Fruit fly (Drosophila melanogaster) whole organism, embryonic: ENCODE results near the gene baf.

Source experiments
- Aef1 ChIP-seq: fragments of 200-800 bp; sonication (Bioruptor generic); IDR thresholded peaks from 3 replicates; pipeline ENCODE4 v1.3.6; 2022; ENCODE audit warnings: missing biosample characterization, missing genetic modification characterization
- Antp ChIP-seq: fragments of 200-800 bp; sonication (Bioruptor generic); optimal IDR thresholded peaks from 3 replicates; lab custom pipeline; 2016; ENCODE audit warnings: missing biosample characterization, missing genetic modification characterization
- CG10209 ChIP-seq: fragments of 200-800 bp; sonication (Bioruptor generic); optimal IDR thresholded peaks from 3 replicates; lab custom pipeline; 2017; ENCODE audit warnings: missing biosample characterization, mild to moderate bottlenecking, missing genetic modification characterization, missing genetic modification reagents
- CG1024 ChIP-seq: fragments of 200-800 bp; sonication (Bioruptor generic); IDR thresholded peaks from 2 replicates; pipeline ENCODE4 v1.3.6; 2022; ENCODE audit warnings: missing biosample characterization, missing genetic modification characterization
- CG10431 ChIP-seq: fragments of 200-800 bp; sonication (Bioruptor generic); optimal IDR thresholded peaks from 3 replicates; lab custom pipeline; 2018; ENCODE audit warnings: missing biosample characterization, mild to moderate bottlenecking, missing genetic modification characterization
- CG10959 ChIP-seq: fragments of 200-800 bp; sonication (Bioruptor generic); IDR thresholded peaks from 2 replicates; pipeline ENCODE4 v1.3.6; 2022; ENCODE audit warnings: missing biosample characterization, missing genetic modification characterization
- CG12236 ChIP-seq: fragments of 200-800 bp; sonication (Bioruptor generic); optimal IDR thresholded peaks from 2 replicates; lab custom pipeline; 2016; ENCODE audit warnings: missing biosample characterization, missing genetic modification characterization
- CG14014 ChIP-seq: fragments of 200-800 bp; sonication (Bioruptor generic); IDR thresholded peaks from 2 replicates; pipeline ENCODE4 v1.3.6; 2022; ENCODE audit warnings: missing biosample characterization, missing genetic modification characterization
- CG1647 ChIP-seq: fragments of 200-800 bp; sonication (Bioruptor generic); optimal IDR thresholded peaks from 3 replicates; lab custom pipeline; 2016; ENCODE audit warnings: missing biosample characterization, missing genetic modification characterization
- CG18011 ChIP-seq: fragments of 200-800 bp; sonication (Bioruptor generic); optimal IDR thresholded peaks from 2 replicates; lab custom pipeline; 2017; ENCODE audit warnings: missing biosample characterization, missing genetic modification characterization, mild to moderate bottlenecking, moderate library complexity, missing genotype
- CG18476 ChIP-seq: fragments of 200-800 bp; sonication (Bioruptor generic); optimal IDR thresholded peaks from 2 replicates; lab custom pipeline; 2016; ENCODE audit warnings: missing biosample characterization, mild to moderate bottlenecking, missing genetic modification characterization
- CG2712 ChIP-seq: fragments of 200-800 bp; optimal IDR thresholded peaks from 3 replicates; lab custom pipeline; 2019; ENCODE audit warnings: missing biosample characterization, mild to moderate bottlenecking, missing genetic modification characterization, moderate library complexity
- CG30020 ChIP-seq: fragments of 200-800 bp; optimal IDR thresholded peaks from 2 replicates; lab custom pipeline; 2019; ENCODE audit warnings: missing biosample characterization, mild to moderate bottlenecking, missing genetic modification characterization, moderate library complexity
- CG4360 ChIP-seq: fragments of 200-800 bp; sonication (Bioruptor generic); IDR thresholded peaks from 2 replicates; pipeline ENCODE4 v1.3.6; 2022; ENCODE audit warnings: missing biosample characterization, missing genetic modification characterization
- CG43689 ChIP-seq: fragments of 200-800 bp; sonication (Bioruptor generic); IDR thresholded peaks from 2 replicates; pipeline ENCODE4 v1.3.6; 2022; ENCODE audit warnings: missing biosample characterization, missing genetic modification characterization
- CG6813 ChIP-seq: fragments of 200-800 bp; sonication (Bioruptor generic); optimal IDR thresholded peaks from 2 replicates; lab custom pipeline; 2017; ENCODE audit warnings: missing biosample characterization, missing genetic modification characterization, mild to moderate bottlenecking, moderate library complexity, missing genetic modification reagents
- CG9215 ChIP-seq: fragments of 200-800 bp; sonication (Bioruptor generic); IDR thresholded peaks from 2 replicates; pipeline ENCODE4 v1.3.6; 2022; ENCODE audit warnings: missing biosample characterization, missing genetic modification characterization
- CHES-1-like ChIP-seq: fragments of 200-800 bp; sonication (Bioruptor generic); optimal IDR thresholded peaks from 2 replicates; lab custom pipeline; 2016; ENCODE audit warnings: missing biosample characterization, missing genetic modification characterization
- Camta ChIP-seq: fragments of 200-800 bp; sonication (Bioruptor generic); optimal IDR thresholded peaks from 2 replicates; lab custom pipeline; 2016; ENCODE audit warnings: missing biosample characterization, missing genetic modification characterization
- CkIIα-i1 ChIP-seq: fragments of 200-800 bp; sonication (Bioruptor generic); IDR thresholded peaks from 2 replicates; pipeline ENCODE4 v1.3.6; 2022; ENCODE audit warnings: missing biosample characterization, missing genetic modification characterization
- D ChIP-seq, 2 experiments: fragments of 200-800 bp in 1 of 2; fragments of >200 bp in 1 of 2; sonication (Bioruptor generic) in 1 of 2; optimal IDR thresholded peaks; 2 replicates in 1 of 2; 3 replicates in 1 of 2; lab custom pipeline; 2017; ENCODE audit warnings: mild to moderate bottlenecking in 1 of 2, missing biosample characterization in 1 of 2, missing genetic modification characterization in 1 of 2, missing genetic modification reagents in 1 of 2
- Doc3 ChIP-seq: fragments of 200-800 bp; sonication (Bioruptor generic); IDR thresholded peaks from 3 replicates; pipeline ENCODE4 v1.3.6; 2022; ENCODE audit warnings: missing biosample characterization, missing genetic modification characterization; ENCODE audit not compliant: partially characterized antibody
- H15 ChIP-seq: fragments of 200-800 bp; sonication (Bioruptor generic); IDR thresholded peaks from 3 replicates; pipeline ENCODE4 v1.3.6; 2022; ENCODE audit warnings: missing biosample characterization, missing genetic modification characterization
- HLH3B ChIP-seq: fragments of 200-800 bp; sonication (Bioruptor generic); IDR thresholded peaks from 2 replicates; pipeline ENCODE4 v1.3.6; 2022; ENCODE audit warnings: missing biosample characterization, missing genetic modification characterization
- Hand ChIP-seq: fragments of 200-800 bp; sonication (Bioruptor generic); optimal IDR thresholded peaks from 2 replicates; lab custom pipeline; 2017; ENCODE audit warnings: mild to moderate bottlenecking, missing biosample characterization, missing genetic modification reagents, missing genetic modification characterization
- NC2α ChIP-seq: fragments of 200-800 bp; sonication (Bioruptor generic); optimal IDR thresholded peaks from 2 replicates; lab custom pipeline; 2016; ENCODE audit warnings: missing biosample characterization, missing genetic modification characterization
- NC2β ChIP-seq: fragments of 200-800 bp; sonication (Bioruptor generic); optimal IDR thresholded peaks from 2 replicates; lab custom pipeline; 2016; ENCODE audit warnings: missing biosample characterization, missing genetic modification characterization
- Oli ChIP-seq: fragments of 200-800 bp; sonication (Bioruptor generic); optimal IDR thresholded peaks from 2 replicates; lab custom pipeline; 2018; ENCODE audit warnings: missing biosample characterization, mild to moderate bottlenecking, missing genetic modification characterization, moderate library complexity
- PHDP ChIP-seq: fragments of 200-800 bp; sonication (Bioruptor generic); optimal IDR thresholded peaks from 3 replicates; lab custom pipeline; 2018; ENCODE audit warnings: missing biosample characterization, mild to moderate bottlenecking, missing genetic modification characterization, moderate library complexity
- Scr ChIP-seq: fragments of 200-800 bp; sonication (Bioruptor generic); IDR thresholded peaks from 2 replicates; pipeline ENCODE4 v1.3.6; 2022; ENCODE audit warnings: missing biosample characterization, missing genetic modification characterization; ENCODE audit not compliant: partially characterized antibody
- Taf1 ChIP-seq: fragments of 200-800 bp; sonication (Bioruptor generic); IDR thresholded peaks from 2 replicates; pipeline ENCODE4 v1.3.6; 2022; ENCODE audit warnings: missing biosample characterization, missing genetic modification characterization
- YL-1 ChIP-seq: fragments of 200-800 bp; sonication (Bioruptor generic); optimal IDR thresholded peaks from 3 replicates; lab custom pipeline; 2017; ENCODE audit warnings: missing biosample characterization, mild to moderate bottlenecking, missing genetic modification characterization
- bbx ChIP-seq: fragments of 200-800 bp; sonication (Bioruptor generic); IDR thresholded peaks from 2 replicates; pipeline ENCODE4 v1.3.6; 2022; ENCODE audit warnings: missing biosample characterization, missing genetic modification characterization; ENCODE audit not compliant: partially characterized antibody
- chif ChIP-seq, 2 experiments: fragments of 200-800 bp; sonication (Bioruptor generic); optimal IDR thresholded peaks; 3 replicates each; lab custom pipeline; 2016; ENCODE audit warnings: missing biosample characterization in 2 of 2, missing genetic modification characterization in 2 of 2
- dati ChIP-seq: fragments of 200-800 bp; sonication (Bioruptor generic); IDR thresholded peaks from 2 replicates; pipeline ENCODE4 v1.3.6; 2022; ENCODE audit warnings: missing biosample characterization, missing genetic modification characterization
- eve ChIP-seq, 2 experiments: fragments of >200 bp; optimal IDR thresholded peaks; 2 replicates each; lab custom pipeline; 2017; ENCODE audit warnings: missing biosample characterization in 2 of 2, missing genetic modification characterization in 2 of 2
- gce ChIP-seq: fragments of 200-800 bp; sonication (Bioruptor generic); IDR thresholded peaks from 3 replicates; pipeline ENCODE4 v1.3.6; 2022; ENCODE audit warnings: missing biosample characterization, missing genetic modification characterization
- gcm2 ChIP-seq: fragments of 200-800 bp; sonication (Bioruptor generic); optimal IDR thresholded peaks from 2 replicates; lab custom pipeline; 2016; ENCODE audit warnings: missing biosample characterization, missing genetic modification characterization
- grn ChIP-seq: fragments of 200-800 bp; sonication (Bioruptor generic); optimal IDR thresholded peaks from 3 replicates; lab custom pipeline; 2017; ENCODE audit warnings: missing biosample characterization, missing genetic modification characterization
- h ChIP-seq: fragments of >200 bp; optimal IDR thresholded peaks from 2 replicates; lab custom pipeline; 2017
- hb ChIP-seq: fragments of 200-800 bp; sonication (Bioruptor generic); IDR thresholded peaks from 3 replicates; pipeline ENCODE4 v1.3.6; 2022; ENCODE audit warnings: missing biosample characterization, missing genetic modification characterization; ENCODE audit not compliant: partially characterized antibody
- hkb ChIP-seq, 2 experiments: fragments of 200-800 bp in 1 of 2; fragments of >200 bp in 1 of 2; sonication (Bioruptor generic) in 1 of 2; IDR thresholded peaks in 1 of 2; optimal IDR thresholded peaks in 1 of 2; 2 replicates each; pipeline versions ENCODE4 v1.3.6 to Lab custom; 2017 to 2022; ENCODE audit warnings: missing biosample characterization in 1 of 2, missing genetic modification characterization in 1 of 2
- jing ChIP-seq: fragments of 200-800 bp; sonication (Bioruptor generic); optimal IDR thresholded peaks from 2 replicates; lab custom pipeline; 2018; ENCODE audit warnings: missing biosample characterization, mild to moderate bottlenecking, missing genetic modification characterization
- kni ChIP-seq: fragments of 200-800 bp; sonication (Bioruptor generic); optimal IDR thresholded peaks from 3 replicates; lab custom pipeline; 2017; ENCODE audit warnings: mild to moderate bottlenecking, missing biosample characterization, missing genetic modification reagents, missing genetic modification characterization
- nau ChIP-seq: fragments of 200-800 bp; sonication (Bioruptor generic); optimal IDR thresholded peaks from 3 replicates; lab custom pipeline; 2017; ENCODE audit warnings: missing biosample characterization, mild to moderate bottlenecking, missing genetic modification characterization, missing genetic modification reagents
- pb ChIP-seq: fragments of 200-800 bp; sonication (Bioruptor generic); optimal IDR thresholded peaks from 3 replicates; lab custom pipeline; 2016; ENCODE audit warnings: missing biosample characterization, missing genetic modification characterization
- pfk ChIP-seq: fragments of 200-800 bp; sonication (Bioruptor generic); optimal IDR thresholded peaks from 2 replicates; lab custom pipeline; 2018; ENCODE audit warnings: missing biosample characterization, mild to moderate bottlenecking, missing genetic modification characterization, moderate library complexity
- ssp ChIP-seq: fragments of 200-800 bp; sonication (Bioruptor generic); IDR thresholded peaks from 2 replicates; pipeline ENCODE4 v1.3.6; 2022; ENCODE audit warnings: missing biosample characterization, missing genetic modification characterization
- ttk ChIP-seq: fragments of 200-800 bp; sonication (Bioruptor generic); IDR thresholded peaks from 2 replicates; pipeline ENCODE4 v2.1.2; 2022; ENCODE audit warnings: missing biosample characterization, missing genetic modification characterization
- vnd ChIP-seq: fragments of 200-800 bp; sonication (Bioruptor generic); IDR thresholded peaks from 3 replicates; pipeline ENCODE4 v1.3.6; 2022; ENCODE audit warnings: missing biosample characterization, missing genetic modification characterization; ENCODE audit not compliant: partially characterized antibody

baf gene

dm6 chr2L:8029160-8029852 is at the start of gene baf (continued):
- no peak for TF ChIP-seq CHES-1-like
- TF ChIP-seq gce, result no peak
- TF ChIP-seq CG30020 (tag; lab: Kevin White, UChicago), result peak; percentile 1
- TF ChIP-seq CG18476 (GFP tag; lab: Kevin White, UChicago), result no peak
- no peak for TF ChIP-seq CG1647 (GFP tag; lab: Kevin White, UChicago)
- TF ChIP-seq Doc3, result no peak
- TF ChIP-seq chif (GFP tag; optimal IDR thresholded peaks at IDR 0.05; lab: Kevin White, UChicago), result no peak
- TF ChIP-seq gcm2, result no peak
- no peak for TF ChIP-seq grn
- TF ChIP-seq ttk, result no peak
- no peak for TF ChIP-seq NC2β (GFP tag; lab: Kevin White, UChicago)
- TF ChIP-seq CG43689, result no peak
- TF ChIP-seq Hand (GFP tag; lab: Kevin White, UChicago), result no peak
- TF ChIP-seq NC2α, result no peak
- peak; percentile 42 for TF ChIP-seq D (optimal IDR thresholded peaks at IDR 0.05; lab: Kevin White, UChicago)
- TF ChIP-seq D (GFP tag; optimal IDR thresholded peaks at IDR 0.05; lab: Kevin White, UChicago), result no peak
- no peak for TF ChIP-seq Taf1 (GFP tag; lab: Robert Waterston, UW)
- TF ChIP-seq CG10959 (GFP tag; lab: Robert Waterston, UW), result no peak
- no peak for TF ChIP-seq Antp (GFP tag; lab: Kevin White, UChicago)
- no peak for TF ChIP-seq CG14014
- TF ChIP-seq pb (GFP tag; lab: Kevin White, UChicago), result no peak
- TF ChIP-seq CG12236, result no peak
- no peak for TF ChIP-seq vnd (GFP tag; lab: Robert Waterston, UW)
- no peak for TF ChIP-seq ssp
- TF ChIP-seq nau (GFP tag; lab: Kevin White, UChicago), result no peak
- no peak for TF ChIP-seq H15 (GFP tag; lab: Robert Waterston, UW)
- TF ChIP-seq CG2712 (tag; lab: Kevin White, UChicago), result no peak
- TF ChIP-seq eve (GFP tag; optimal IDR thresholded peaks at IDR 0.05; lab: Kevin White, UChicago), result no peak
- no peak for TF ChIP-seq CG6813 (GFP tag; lab: Kevin White, UChicago)
- no peak for TF ChIP-seq CkIIα-i1
- TF ChIP-seq HLH3B (GFP tag; lab: Robert Waterston, UW), result no peak
- TF ChIP-seq pfk (GFP tag; lab: Kevin White, UChicago), result no peak
- TF ChIP-seq Aef1 (GFP tag; lab: Robert Waterston, UW), result no peak
- TF ChIP-seq jing, result no peak
- TF ChIP-seq PHDP, result no peak
- TF ChIP-seq CG18011, result no peak
- no peak for TF ChIP-seq Oli (tag; lab: Kevin White, UChicago)
- peak; percentile 4 for TF ChIP-seq Camta
- no peak for TF ChIP-seq CG10209
- no peak for TF ChIP-seq dati (GFP tag; lab: Robert Waterston, UW)
- TF ChIP-seq Scr (GFP tag; lab: Robert Waterston, UW), result 0 out of 2 replicates have a peak, but pooled peaks have one; percentile 11
- TF ChIP-seq CG4360, result no peak
- TF ChIP-seq hkb (optimal IDR thresholded peaks at IDR 0.05; lab: Kevin White, UChicago), result no peak
- TF ChIP-seq hkb (GFP tag; IDR thresholded peaks at IDR 0.05; lab: Robert Waterston, UW), result no peak
- peak; percentile 18 for TF ChIP-seq YL-1 (GFP tag; lab: Kevin White, UChicago)
- TF ChIP-seq kni, result no peak
- TF ChIP-seq CG1024 (GFP tag; lab: Robert Waterston, UW), result no peak
- TF ChIP-seq hb (GFP tag; lab: Robert Waterston, UW), result no peak
- no peak for TF ChIP-seq CG10431 (GFP tag; lab: Kevin White, UChicago)
- TF ChIP-seq CG9215 (GFP tag; lab: Robert Waterston, UW), result no peak
- TF ChIP-seq bbx (GFP tag; lab: Robert Waterston, UW), result no peak
- TF ChIP-seq h (lab: Kevin White, UChicago), result no peak
